Fruit fly (Drosophila melanogaster) whole organism, embryonic: ENCODE results near the gene Agpat4.
A peak's percentile ranks its signal among the peaks of the same experiment; 100 is the strongest.

Source experiments
- CG10654 ChIP-seq: fragments of 200-800 bp; sonication (Bioruptor generic); optimal IDR thresholded peaks from 2 replicates; lab custom pipeline; 2016; ENCODE audit warnings: missing biosample characterization, missing genetic modification characterization
- CG11247 ChIP-seq: fragments of 200-800 bp; sonication (Bioruptor generic); IDR thresholded peaks from 2 replicates; pipeline ENCODE4 v1.3.6; 2022; ENCODE audit warnings: missing biosample characterization, missing genetic modification characterization
- CG13894 ChIP-seq: fragments of 200-800 bp; sonication (Bioruptor generic); optimal IDR thresholded peaks from 3 replicates; lab custom pipeline; 2018; ENCODE audit warnings: missing biosample characterization, mild to moderate bottlenecking, missing genetic modification characterization, moderate library complexity
- CG14441 ChIP-seq: fragments of 200-800 bp; sonication (Bioruptor generic); IDR thresholded peaks from 2 replicates; pipeline ENCODE4 v1.3.6; 2022; ENCODE audit warnings: missing biosample characterization, missing genetic modification characterization
- CG15073 ChIP-seq: fragments of 200-800 bp; sonication (Bioruptor generic); optimal IDR thresholded peaks from 2 replicates; lab custom pipeline; 2016; ENCODE audit warnings: missing biosample characterization, missing genetic modification characterization
- CG15514 ChIP-seq: fragments of 200-800 bp; sonication (Bioruptor generic); optimal IDR thresholded peaks from 3 replicates; lab custom pipeline; 2017; ENCODE audit warnings: missing biosample characterization, missing genetic modification characterization, mild to moderate bottlenecking, moderate library complexity, missing genetic modification reagents
- CG15696 ChIP-seq: fragments of 200-800 bp; sonication (Bioruptor generic); optimal IDR thresholded peaks from 2 replicates; lab custom pipeline; 2019; ENCODE audit warnings: missing biosample characterization, mild to moderate bottlenecking, missing genetic modification characterization, moderate library complexity
- CG18476 ChIP-seq: fragments of 200-800 bp; sonication (Bioruptor generic); optimal IDR thresholded peaks from 2 replicates; lab custom pipeline; 2016; ENCODE audit warnings: missing biosample characterization, mild to moderate bottlenecking, missing genetic modification characterization
- CG30403 ChIP-seq: fragments of 200-800 bp; sonication (Bioruptor generic); optimal IDR thresholded peaks from 3 replicates; lab custom pipeline; 2016; ENCODE audit warnings: missing biosample characterization, missing genetic modification characterization
- CG31441 ChIP-seq: fragments of 200-800 bp; sonication (Bioruptor generic); IDR thresholded peaks from 2 replicates; pipeline ENCODE4 v1.3.6; 2022; ENCODE audit warnings: missing biosample characterization, missing genetic modification characterization
- CG3163 ChIP-seq: fragments of 200-800 bp; sonication (Bioruptor generic); optimal IDR thresholded peaks from 3 replicates; lab custom pipeline; 2016; ENCODE audit warnings: missing biosample characterization, missing genetic modification characterization
- CG33557 ChIP-seq: fragments of 200-800 bp; sonication (Bioruptor generic); optimal IDR thresholded peaks from 2 replicates; lab custom pipeline; 2019; ENCODE audit warnings: missing biosample characterization, mild to moderate bottlenecking, missing genetic modification characterization, moderate library complexity
- CG4328 ChIP-seq: fragments of 200-800 bp; sonication (Bioruptor generic); optimal IDR thresholded peaks from 3 replicates; lab custom pipeline; 2017; ENCODE audit warnings: missing biosample characterization, missing genetic modification reagents, missing genetic modification characterization
- CG4360 ChIP-seq: fragments of 200-800 bp; sonication (Bioruptor generic); IDR thresholded peaks from 2 replicates; pipeline ENCODE4 v1.3.6; 2022; ENCODE audit warnings: missing biosample characterization, missing genetic modification characterization
- CG4424 ChIP-seq: fragments of 200-800 bp; sonication (Bioruptor generic); optimal IDR thresholded peaks from 3 replicates; lab custom pipeline; 2016; ENCODE audit warnings: missing biosample characterization, missing genetic modification characterization
- CG4617 ChIP-seq: fragments of 200-800 bp; sonication (Bioruptor generic); optimal IDR thresholded peaks from 3 replicates; lab custom pipeline; 2016; ENCODE audit warnings: missing biosample characterization, missing genetic modification characterization, borderline replicate concordance
- CG6765 ChIP-seq: fragments of 200-800 bp; sonication (Bioruptor generic); optimal IDR thresholded peaks from 3 replicates; lab custom pipeline; 2017; ENCODE audit warnings: missing biosample characterization, mild to moderate bottlenecking, missing genetic modification characterization
- CG8281 ChIP-seq: fragments of 200-800 bp; sonication (Bioruptor generic); optimal IDR thresholded peaks from 2 replicates; lab custom pipeline; 2018; ENCODE audit warnings: missing biosample characterization, mild to moderate bottlenecking, missing genetic modification characterization, moderate library complexity
- CG8944 ChIP-seq: fragments of 200-800 bp; sonication (Bioruptor generic); optimal IDR thresholded peaks from 3 replicates; lab custom pipeline; 2016; ENCODE audit warnings: missing biosample characterization, missing genetic modification characterization
- CG9437 ChIP-seq: fragments of 200-800 bp; sonication (Bioruptor generic); optimal IDR thresholded peaks from 2 replicates; lab custom pipeline; 2018; ENCODE audit warnings: missing biosample characterization, mild to moderate bottlenecking, missing genetic modification characterization
- Gsc ChIP-seq: fragments of 200-800 bp; sonication (Bioruptor generic); IDR thresholded peaks from 2 replicates; pipeline ENCODE4 v1.3.6; 2022; ENCODE audit warnings: missing biosample characterization, missing genetic modification characterization
- H15 ChIP-seq: fragments of 200-800 bp; sonication (Bioruptor generic); IDR thresholded peaks from 3 replicates; pipeline ENCODE4 v1.3.6; 2022; ENCODE audit warnings: missing biosample characterization, missing genetic modification characterization
- HLH54F ChIP-seq: fragments of 200-800 bp; sonication (Bioruptor generic); optimal IDR thresholded peaks from 3 replicates; lab custom pipeline; 2016; ENCODE audit warnings: missing biosample characterization, missing genetic modification characterization
- Hey ChIP-seq: fragments of 200-800 bp; sonication (Bioruptor generic); optimal IDR thresholded peaks from 3 replicates; lab custom pipeline; 2018; ENCODE audit warnings: missing biosample characterization, mild to moderate bottlenecking, missing genetic modification characterization
- MTF-1 ChIP-seq: fragments of 200-800 bp; sonication (Bioruptor generic); optimal IDR thresholded peaks from 2 replicates; lab custom pipeline; 2018; ENCODE audit warnings: missing biosample characterization, mild to moderate bottlenecking, missing genetic modification characterization, borderline replicate concordance
- NFAT ChIP-seq: fragments of 200-800 bp; sonication (Bioruptor generic); IDR thresholded peaks from 2 replicates; pipeline ENCODE4 v1.3.6; 2022; ENCODE audit warnings: missing biosample characterization, missing genetic modification characterization
- NK7.1 ChIP-seq: fragments of 200-800 bp; sonication (Bioruptor generic); optimal IDR thresholded peaks from 3 replicates; lab custom pipeline; 2016; ENCODE audit warnings: missing biosample characterization, missing genetic modification characterization
- NfI ChIP-seq: fragments of 200-800 bp; sonication (Bioruptor generic); optimal IDR thresholded peaks from 3 replicates; lab custom pipeline; 2018; ENCODE audit warnings: missing biosample characterization, mild to moderate bottlenecking, missing genetic modification characterization, moderate library complexity
- Oaz ChIP-seq: fragments of 200-800 bp; sonication (Bioruptor generic); IDR thresholded peaks from 2 replicates; pipeline ENCODE4 v1.3.6; 2022; ENCODE audit warnings: missing biosample characterization, missing genetic modification characterization
- Rfx ChIP-seq: fragments of 200-800 bp; sonication (Bioruptor generic); IDR thresholded peaks from 2 replicates; pipeline ENCODE4 v1.3.6; 2022; ENCODE audit warnings: missing biosample characterization, missing genetic modification characterization
- Side ChIP-seq: fragments of 200-800 bp; sonication (Bioruptor generic); optimal IDR thresholded peaks from 2 replicates; lab custom pipeline; 2016; ENCODE audit warnings: missing biosample characterization, missing genetic modification characterization
- Sry-β ChIP-seq: fragments of 200-800 bp; sonication (Bioruptor generic); optimal IDR thresholded peaks from 2 replicates; lab custom pipeline; 2018; ENCODE audit warnings: missing biosample characterization, mild to moderate bottlenecking, missing genetic modification characterization, moderate library complexity
- Xbp1 ChIP-seq: fragments of 200-800 bp; sonication (Bioruptor generic); optimal IDR thresholded peaks from 3 replicates; lab custom pipeline; 2016; ENCODE audit warnings: missing biosample characterization, mild to moderate bottlenecking, missing genetic modification characterization
- abd-A ChIP-seq: fragments of 200-800 bp; sonication (Bioruptor generic); optimal IDR thresholded peaks from 3 replicates; lab custom pipeline; 2019; ENCODE audit warnings: missing biosample characterization, mild to moderate bottlenecking, missing genetic modification characterization, moderate library complexity
- ap ChIP-seq: fragments of 200-800 bp; sonication (Bioruptor generic); IDR thresholded peaks from 2 replicates; pipeline ENCODE4 v1.3.6; 2022; ENCODE audit warnings: missing biosample characterization, missing genetic modification characterization
- ato ChIP-seq: fragments of 200-800 bp; sonication (Bioruptor generic); IDR thresholded peaks from 2 replicates; pipeline ENCODE4 v1.3.6; 2022; ENCODE audit warnings: missing biosample characterization, missing genetic modification characterization; ENCODE audit not compliant: partially characterized antibody
- bcd ChIP-seq: fragments of 200-800 bp; sonication (Bioruptor generic); optimal IDR thresholded peaks from 2 replicates; lab custom pipeline; 2017; ENCODE audit warnings: missing biosample characterization, mild to moderate bottlenecking, missing genetic modification characterization
- cas ChIP-seq: fragments of 200-800 bp; sonication (Bioruptor generic); IDR thresholded peaks from 2 replicates; pipeline ENCODE4 v1.3.6; 2022; ENCODE audit warnings: missing biosample characterization, missing genetic modification characterization
- dan ChIP-seq: fragments of 200-800 bp; sonication (Bioruptor generic); IDR thresholded peaks from 2 replicates; pipeline ENCODE4 v1.3.6; 2022; ENCODE audit warnings: missing biosample characterization, missing genetic modification characterization
- dysf ChIP-seq: fragments of 200-800 bp; sonication (Bioruptor generic); IDR thresholded peaks from 3 replicates; pipeline ENCODE4 v1.3.6; 2022; ENCODE audit warnings: missing biosample characterization, missing genetic modification characterization
- ems ChIP-seq: fragments of 200-800 bp; sonication (Bioruptor generic); optimal IDR thresholded peaks from 3 replicates; lab custom pipeline; 2016; ENCODE audit warnings: missing biosample characterization, missing genetic modification characterization
- en ChIP-seq: fragments of 200-800 bp; sonication (Bioruptor generic); optimal IDR thresholded peaks from 2 replicates; lab custom pipeline; 2016; ENCODE audit warnings: missing biosample characterization, missing genetic modification characterization
- exex ChIP-seq: fragments of 200-800 bp; sonication (Bioruptor generic); optimal IDR thresholded peaks from 4 replicates; lab custom pipeline; 2018; ENCODE audit warnings: missing biosample characterization, mild to moderate bottlenecking, missing genetic modification characterization, moderate library complexity
- hth ChIP-seq: fragments of >200 bp; optimal IDR thresholded peaks from 2 replicates; lab custom pipeline; 2017; ENCODE audit warnings: inconsistent platforms
- jigr1 ChIP-seq: fragments of 200-800 bp; sonication (Bioruptor generic); IDR thresholded peaks from 3 replicates; pipeline ENCODE4 v1.3.6; 2022; ENCODE audit warnings: missing biosample characterization, missing genetic modification characterization
- oc ChIP-seq: fragments of 200-800 bp; sonication (Bioruptor generic); optimal IDR thresholded peaks from 2 replicates; lab custom pipeline; 2018; ENCODE audit warnings: missing biosample characterization, mild to moderate bottlenecking, missing genetic modification characterization, moderate library complexity
- pfk ChIP-seq: fragments of 200-800 bp; sonication (Bioruptor generic); optimal IDR thresholded peaks from 2 replicates; lab custom pipeline; 2018; ENCODE audit warnings: missing biosample characterization, mild to moderate bottlenecking, missing genetic modification characterization, moderate library complexity
- pum ChIP-seq: fragments of 200-800 bp; sonication (Bioruptor generic); optimal IDR thresholded peaks from 2 replicates; lab custom pipeline; 2016; ENCODE audit warnings: missing biosample characterization, missing genetic modification characterization
- pzg ChIP-seq: fragments of 200-800 bp; sonication (Bioruptor generic); optimal IDR thresholded peaks from 3 replicates; lab custom pipeline; 2018; ENCODE audit warnings: missing biosample characterization, mild to moderate bottlenecking, missing genetic modification characterization, moderate library complexity
- ssp ChIP-seq: fragments of 200-800 bp; sonication (Bioruptor generic); IDR thresholded peaks from 2 replicates; pipeline ENCODE4 v1.3.6; 2022; ENCODE audit warnings: missing biosample characterization, missing genetic modification characterization
- tna ChIP-seq: fragments of 200-800 bp; sonication (Bioruptor generic); IDR thresholded peaks from 2 replicates; pipeline ENCODE4 v1.3.6; 2022; ENCODE audit warnings: missing biosample characterization, missing genetic modification characterization; ENCODE audit not compliant: partially characterized antibody
- wdn ChIP-seq: fragments of 200-800 bp; sonication (Bioruptor generic); IDR thresholded peaks from 2 replicates; pipeline ENCODE4 v1.3.6; 2022; ENCODE audit warnings: missing biosample characterization, missing genetic modification characterization

Gene Agpat4

dm6 chr3L:16411566-16411965 is 30.2 kb upstream of the Agpat4 start, which contains the start of gene fax (continued):
- TF ChIP-seq CG31441 (GFP tag; lab: Robert Waterston, UW) (no peak; the same call in 1 of the 2 replicates), ap (GFP tag; lab: Robert Waterston, UW) (no peak), Side (GFP tag; lab: Kevin White, UChicago) (peak; percentile 11), HLH54F (GFP tag; lab: Kevin White, UChicago) (no peak), CG13894 (tag; lab: Kevin White, UChicago) (peak; percentile 19), CG18476 (no peak), NFAT (GFP tag; lab: Robert Waterston, UW) (no peak), Rfx (GFP tag; lab: Robert Waterston, UW) (peak; percentile 22; the same call in 1 of the 2 replicates), pfk (GFP tag; lab: Kevin White, UChicago) (peak; percentile 12), CG9437 (GFP tag; lab: Kevin White, UChicago) (no peak), oc (tag; lab: Kevin White, UChicago) (no peak), ssp (GFP tag; lab: Robert Waterston, UW) (no peak), CG33557 (GFP tag; lab: Kevin White, UChicago) (peak; percentile 19), CG14441 (GFP tag; lab: Robert Waterston, UW) (no peak), H15 (no peak), CG15073 (GFP tag; lab: Kevin White, UChicago) (no peak), CG15696 (tag; lab: Kevin White, UChicago) (no peak), ato (peak; percentile 38; the same call in 1 of the 2 replicates), CG11247 (GFP tag; lab: Robert Waterston, UW) (0 out of 2 replicates have a peak, but pooled peaks have one; percentile 9), CG30403 (GFP tag; lab: Kevin White, UChicago) (no peak), en (GFP tag; lab: Kevin White, UChicago) (no peak), exex (tag; lab: Kevin White, UChicago) (no peak), pum (GFP tag; lab: Kevin White, UChicago) (no peak), CG8281 (no peak), CG3163 (no peak), ems (no peak), cas (GFP tag; lab: Robert Waterston, UW) (no peak), Sry-β (GFP tag; lab: Kevin White, UChicago) (no peak), MTF-1 (GFP tag; lab: Kevin White, UChicago) (peak; percentile 51), NK7.1 (no peak), pzg (GFP tag; lab: Kevin White, UChicago) (peak; percentile 75), CG10654 (GFP tag; lab: Kevin White, UChicago) (peak; percentile 5), Hey (no peak), CG15514 (GFP tag; lab: Kevin White, UChicago) (peak; percentile 71), tna (GFP tag; lab: Robert Waterston, UW) (peak; percentile 46), Xbp1 (GFP tag; lab: Kevin White, UChicago) (peak; percentile 3), dan (GFP tag; lab: Robert Waterston, UW) (no peak), CG8944 (GFP tag; lab: Kevin White, UChicago) (no peak), abd-A (tag; lab: Kevin White, UChicago) (no peak), wdn (no peak), hth (no peak), CG4328 (no peak), bcd (no peak), Oaz (GFP tag; lab: Robert Waterston, UW) (no peak), CG6765 (peak; percentile 30), NfI (peak; percentile 2), CG4360 (GFP tag; lab: Robert Waterston, UW) (peak; percentile 16; the same call in 1 of the 2 replicates), Gsc (GFP tag; lab: Robert Waterston, UW) (no peak), jigr1 (no peak; the same call in 2 of the 3 replicates), CG4617 (GFP tag; lab: Kevin White, UChicago) (no peak), dysf (GFP tag; lab: Robert Waterston, UW) (no peak), CG4424 (GFP tag; lab: Kevin White, UChicago) (no peak)
